Worm (Caenorhabditis elegans) whole organism, L1 larva: Measurements from ENCODE around the gene F44G4.5.

Source experiments
- C04F5.9 ChIP-seq: sonication (generic microtip); optimal IDR thresholded peaks from 2 replicates; lab custom pipeline; 2016; ENCODE audit warnings: missing genetic modification characterization, missing compliant biosample characterization
- C16A3.4 ChIP-seq: fragments of 150-350 bp; optimal IDR thresholded peaks from 2 replicates; lab custom pipeline; 2014; ENCODE audit warnings: missing biosample characterization, missing genetic modification characterization
- C34B4.2 ChIP-seq: sonication (generic microtip); optimal IDR thresholded peaks from 2 replicates; lab custom pipeline; 2017; ENCODE audit warnings: mild to moderate bottlenecking, missing genetic modification characterization, missing compliant biosample characterization
- Y116A8C.19 ChIP-seq: sonication (generic microtip); optimal IDR thresholded peaks from 2 replicates; lab custom pipeline; 2016; ENCODE audit warnings: missing compliant biosample characterization, missing genetic modification characterization, borderline replicate concordance
- aly-2 ChIP-seq: fragments of 150-350 bp; optimal IDR thresholded peaks from 2 replicates; lab custom pipeline; 2014; ENCODE audit warnings: missing biosample characterization, missing genetic modification characterization
- ama-1 ChIP-seq: fragments of 150-350 bp; optimal IDR thresholded peaks from 2 replicates; lab custom pipeline; 2014
- blmp-1 ChIP-seq: fragments of 150-350 bp; optimal IDR thresholded peaks from 2 replicates; lab custom pipeline; 2014; ENCODE audit warnings: missing biosample characterization, missing genetic modification characterization
- ceh-8 ChIP-seq: fragments of 200-800 bp; sonication (Bioruptor generic); optimal IDR thresholded peaks from 2 replicates; lab custom pipeline; 2018; ENCODE audit warnings: mild to moderate bottlenecking, missing genetic modification characterization, moderate library complexity, missing compliant biosample characterization
- ces-1 ChIP-seq: fragments of 150-350 bp; optimal IDR thresholded peaks from 2 replicates; lab custom pipeline; 2014; ENCODE audit warnings: missing biosample characterization, missing genetic modification reagents, missing genetic modification characterization
- dpl-1 ChIP-seq, 3 experiments: fragments of 150-350 bp in 2 of 3; sonication (generic microtip) in 1 of 3; optimal IDR thresholded peaks; 2 replicates each; lab custom pipeline; 2014 to 2017; ENCODE audit warnings: missing biosample characterization in 3 of 3, missing genetic modification characterization in 3 of 3, missing genetic modification reagents in 3 of 3
- dsc-1 ChIP-seq: sonication (generic microtip); optimal IDR thresholded peaks from 2 replicates; lab custom pipeline; 2016; ENCODE audit warnings: mild to moderate bottlenecking, missing genetic modification characterization, missing compliant biosample characterization
- efl-1 ChIP-seq, 4 experiments: fragments of 150-350 bp; optimal IDR thresholded peaks in 3 of 4; peaks in 1 of 4; 1 replicate in 1 of 4; 2 replicates in 3 of 4; lab custom pipeline; 2014; ENCODE audit warnings: missing biosample characterization in 2 of 4, missing genetic modification characterization in 2 of 4, missing genetic modification reagents in 2 of 4
- elt-2 ChIP-seq: sonication (generic microtip); optimal IDR thresholded peaks from 2 replicates; lab custom pipeline; 2016; ENCODE audit warnings: missing genetic modification characterization, mild to moderate bottlenecking, inconsistent platforms, missing compliant biosample characterization, missing genetic modification reagents
- elt-3 ChIP-seq, 6 experiments: fragments of 150-350 bp in 1 of 6; sonication (generic microtip); optimal IDR thresholded peaks; 2 replicates each; lab custom pipeline; 2017 to 2018; ENCODE audit warnings: missing biosample characterization in 6 of 6, missing genetic modification characterization in 6 of 6, inconsistent platforms in 1 of 6
- fkh-10 ChIP-seq: sonication (generic microtip); optimal IDR thresholded peaks from 2 replicates; lab custom pipeline; 2017; ENCODE audit warnings: missing biosample characterization, missing genetic modification reagents, missing genetic modification characterization
- grh-1 ChIP-seq: fragments of 200-800 bp; sonication (Bioruptor generic); IDR thresholded peaks from 2 replicates; pipeline ENCODE4 v1.3.6; 2022; ENCODE audit warnings: missing genetic modification reagents, missing genetic modification characterization, missing compliant biosample characterization
- hlh-17 ChIP-seq: fragments of 200-800 bp; sonication (Bioruptor generic); optimal IDR thresholded peaks from 2 replicates; lab custom pipeline; 2018; ENCODE audit warnings: missing genetic modification characterization, mild to moderate bottlenecking, missing compliant biosample characterization, moderate library complexity, borderline replicate concordance
- hlh-4 ChIP-seq: sonication (generic microtip); optimal IDR thresholded peaks from 2 replicates; lab custom pipeline; 2016; ENCODE audit warnings: mild to moderate bottlenecking, missing genetic modification characterization, missing compliant biosample characterization
- irx-1 ChIP-seq: sonication (generic microtip); optimal IDR thresholded peaks from 2 replicates; lab custom pipeline; 2016; ENCODE audit warnings: missing genetic modification characterization, missing compliant biosample characterization
- isw-1 ChIP-seq: fragments of 200-800 bp; sonication (Bioruptor generic); IDR thresholded peaks from 2 replicates; pipeline ENCODE4 v1.3.6; 2022; ENCODE audit warnings: missing genetic modification characterization, missing compliant biosample characterization
- jun-1 ChIP-seq: fragments of 150-350 bp; optimal IDR thresholded peaks from 2 replicates; lab custom pipeline; 2014; ENCODE audit warnings: missing biosample characterization, missing genetic modification reagents, missing genetic modification characterization
- lin-14 ChIP-seq: fragments of 200-800 bp; sonication (Bioruptor generic); optimal IDR thresholded peaks from 2 replicates; lab custom pipeline; 2018; ENCODE audit warnings: mild to moderate bottlenecking, missing genetic modification characterization, moderate library complexity, missing compliant biosample characterization
- lin-35 ChIP-seq, 2 experiments: fragments of 150-350 bp; optimal IDR thresholded peaks; 2 replicates each; lab custom pipeline; 2014; ENCODE audit warnings: missing biosample characterization in 2 of 2, missing genetic modification characterization in 2 of 2, missing genetic modification reagents in 2 of 2
- lin-39 ChIP-seq: fragments of 150-350 bp; optimal IDR thresholded peaks from 2 replicates; lab custom pipeline; 2014; ENCODE audit warnings: missing biosample characterization, missing genetic modification reagents, missing genetic modification characterization
- lsy-2 ChIP-seq, 2 experiments: fragments of 150-350 bp; optimal IDR thresholded peaks; 2 replicates each; lab custom pipeline; 2014; ENCODE audit warnings: missing biosample characterization in 2 of 2, missing genetic modification characterization in 2 of 2
- mep-1 ChIP-seq: fragments of 150-350 bp; optimal IDR thresholded peaks from 2 replicates; lab custom pipeline; 2014; ENCODE audit warnings: missing biosample characterization, missing genetic modification characterization
- nhr-11 ChIP-seq: fragments of 150-350 bp; optimal IDR thresholded peaks from 2 replicates; lab custom pipeline; 2014; ENCODE audit warnings: missing biosample characterization, missing genetic modification characterization
- nhr-12 ChIP-seq: sonication (generic microtip); optimal IDR thresholded peaks from 2 replicates; lab custom pipeline; 2017; ENCODE audit warnings: missing biosample characterization, missing genetic modification characterization
- nhr-20 ChIP-seq: sonication (generic microtip); optimal IDR thresholded peaks from 2 replicates; lab custom pipeline; 2016; ENCODE audit warnings: mild to moderate bottlenecking, missing genetic modification characterization, missing compliant biosample characterization
- nhr-237 ChIP-seq: fragments of 150-350 bp; optimal IDR thresholded peaks from 2 replicates; lab custom pipeline; 2014; ENCODE audit warnings: missing biosample characterization, missing genetic modification characterization
- nhr-71 ChIP-seq: sonication (generic microtip); optimal IDR thresholded peaks from 2 replicates; lab custom pipeline; 2016; ENCODE audit warnings: mild to moderate bottlenecking, missing genetic modification characterization, moderate library complexity, missing compliant biosample characterization
- nhr-76 ChIP-seq: sonication (generic microtip); optimal IDR thresholded peaks from 2 replicates; lab custom pipeline; 2017; ENCODE audit warnings: missing biosample characterization, missing genetic modification characterization
- nhr-77 ChIP-seq: fragments of 150-350 bp; optimal IDR thresholded peaks from 2 replicates; lab custom pipeline; 2014; ENCODE audit warnings: missing biosample characterization, missing genetic modification characterization
- nhr-90 ChIP-seq: sonication (generic microtip); optimal IDR thresholded peaks from 2 replicates; lab custom pipeline; 2016; ENCODE audit warnings: mild to moderate bottlenecking, missing genetic modification characterization, missing compliant biosample characterization; ENCODE audit not compliant: poor library complexity
- pag-3 ChIP-seq: sonication (generic microtip); optimal IDR thresholded peaks from 2 replicates; lab custom pipeline; 2017; ENCODE audit warnings: missing genetic modification characterization, mild to moderate bottlenecking, missing compliant biosample characterization, antibody characterized with exemption, borderline replicate concordance; ENCODE audit not compliant: insufficient read depth
- pqm-1 ChIP-seq: sonication (generic microtip); optimal IDR thresholded peaks from 3 replicates; lab custom pipeline; 2017; ENCODE audit warnings: missing biosample characterization, missing genetic modification characterization
- rnt-1 ChIP-seq: sonication (generic microtip); optimal IDR thresholded peaks from 2 replicates; lab custom pipeline; 2016; ENCODE audit warnings: mild to moderate bottlenecking, missing genetic modification characterization, moderate library complexity, missing compliant biosample characterization
- skn-1 ChIP-seq: fragments of 150-350 bp; optimal IDR thresholded peaks from 2 replicates; lab custom pipeline; 2014; ENCODE audit warnings: missing biosample characterization, missing genetic modification characterization
- snpc-4 ChIP-seq: fragments of 150-350 bp; optimal IDR thresholded peaks from 2 replicates; lab custom pipeline; 2014; ENCODE audit warnings: missing biosample characterization, missing genetic modification characterization
- swsn-7 ChIP-seq: sonication (generic microtip); optimal IDR thresholded peaks from 2 replicates; lab custom pipeline; 2016; ENCODE audit warnings: missing genetic modification characterization, missing compliant biosample characterization
- tbx-2 ChIP-seq: sonication (generic microtip); optimal IDR thresholded peaks from 2 replicates; lab custom pipeline; 2016; ENCODE audit warnings: missing genetic modification characterization, missing compliant biosample characterization
- unc-130 ChIP-seq: fragments of 150-350 bp; optimal IDR thresholded peaks from 2 replicates; lab custom pipeline; 2017; ENCODE audit warnings: missing biosample characterization, missing genetic modification characterization, inconsistent platforms
- unc-86 ChIP-seq: sonication (generic microtip); optimal IDR thresholded peaks from 2 replicates; lab custom pipeline; 2016; ENCODE audit warnings: missing genetic modification characterization, missing compliant biosample characterization
- vab-15 ChIP-seq: sonication (generic microtip); optimal IDR thresholded peaks from 2 replicates; lab custom pipeline; 2017; ENCODE audit warnings: missing genotype, mild to moderate bottlenecking, missing genetic modification characterization, missing compliant biosample characterization
- zip-4 ChIP-seq: fragments of 200-800 bp; sonication (Bioruptor generic); optimal IDR thresholded peaks from 2 replicates; lab custom pipeline; 2018; ENCODE audit warnings: mild to moderate bottlenecking, missing genetic modification characterization, moderate library complexity, missing compliant biosample characterization
- ztf-11 ChIP-seq, 2 experiments: sonication (generic microtip); optimal IDR thresholded peaks; 2 replicates each; lab custom pipeline; 2016 to 2017; ENCODE audit warnings: missing genetic modification characterization in 2 of 2, missing biosample characterization in 1 of 2, missing compliant biosample characterization in 1 of 2

F44G4.5 gene

ce11 chrII:8973516-8974043 lies 26.7 kb downstream of the F44G4.5 start, which contains the start of gene tomm-40:
Gene tomm-40, minus strand, starts transcription at chrII:8973566.
- TF ChIP-seq nhr-76 (tag; lab: Kevin White, UChicago), result no peak
- TF ChIP-seq blmp-1, result peak; percentile 12
- TF ChIP-seq nhr-71, result peak; percentile 31
- peak; percentile 13 for TF ChIP-seq swsn-7 (tag; lab: Kevin White, UChicago)
- no peak for TF ChIP-seq ces-1 (GFP tag; lab: Kevin White, UChicago)
- no peak for TF ChIP-seq vab-15 (tag; lab: Kevin White, UChicago)
- TF ChIP-seq skn-1 (tag; lab: Kevin White, UChicago), result peak; percentile 5
- no peak for TF ChIP-seq nhr-12 (tag; lab: Kevin White, UChicago)
- peak; percentile 27 to 59 (median 48) for TF ChIP-seq dpl-1 (GFP tag; optimal IDR thresholded peaks at IDR 0.05; lab: Kevin White, UChicago)
- TF ChIP-seq efl-1 (optimal IDR thresholded peaks at IDR 0.05; lab: Kevin White, UChicago), result peak; percentile 49 to 51
- peak; percentile 55 to 93 for TF ChIP-seq efl-1 (GFP tag; optimal IDR thresholded peaks at IDR 0.05 in 1 of 2; lab: Kevin White, UChicago)
- peak; percentile 40 for TF ChIP-seq mep-1 (tag; lab: Kevin White, UChicago)
- peak; percentile 34 to 51 for TF ChIP-seq lsy-2 (tag; optimal IDR thresholded peaks at IDR 0.05; lab: Kevin White, UChicago)
- TF ChIP-seq nhr-20 (tag; lab: Kevin White, UChicago), result peak; percentile 3
- TF ChIP-seq lin-35 (GFP tag; optimal IDR thresholded peaks at IDR 0.05; lab: Kevin White, UChicago), result peak in 1 of 2 experiments; percentile 55

ce11 chrII:8969251-8970183 lies 30.7 kb downstream of the F44G4.5 start, which contains the start of the genes szy-20 and C18E9.5:
Gene szy-20, minus strand, starts transcription at chrII:8969333.
Gene C18E9.5, plus strand, starts transcription at chrII:8969980.
- peak; percentile 54 for TF ChIP-seq nhr-77 (tag; lab: Kevin White, UChicago)
- TF ChIP-seq dpl-1 (GFP tag; optimal IDR thresholded peaks at IDR 0.05; lab: Kevin White, UChicago), result peak; percentile 97 to 98 (median 98)
- TF ChIP-seq snpc-4, result peak; percentile 78
- TF ChIP-seq pqm-1 (tag; lab: Kevin White, UChicago), result no peak
- TF ChIP-seq rnt-1, result peak; percentile 91
- peak; percentile 72 for TF ChIP-seq aly-2 (tag; lab: Kevin White, UChicago)
- TF ChIP-seq C34B4.2 (tag; lab: Kevin White, UChicago), result no peak
- peak; percentile 90 for TF ChIP-seq lin-14 (GFP tag; lab: Kevin White, UChicago)
- TF ChIP-seq tbx-2, result peak; percentile 89
- peak; percentile 87 for TF ChIP-seq isw-1 (GFP tag; lab: Robert Waterston, UW)
- peak; percentile 80 for TF ChIP-seq nhr-90 (tag; lab: Kevin White, UChicago)
- peak in 1 of 2 experiments; percentile 68 for TF ChIP-seq ztf-11 (tag; optimal IDR thresholded peaks at IDR 0.05; lab: Kevin White, UChicago)
- peak; percentile 17 for TF ChIP-seq unc-130 (tag; lab: Kevin White, UChicago)
- TF ChIP-seq ama-1 (lab: Kevin White, UChicago), result no peak
- TF ChIP-seq zip-4, result peak; percentile 54
- TF ChIP-seq grh-1 (GFP tag; lab: Robert Waterston, UW), result peak; percentile 63
- peak; percentile 75 for TF ChIP-seq C04F5.9 (tag; lab: Kevin White, UChicago)
- no peak for TF ChIP-seq vab-15 (tag; lab: Kevin White, UChicago)
- TF ChIP-seq C16A3.4 (tag; lab: Kevin White, UChicago), result peak; percentile 73
- TF ChIP-seq ces-1 (GFP tag; lab: Kevin White, UChicago), result no peak
- peak; percentile 58 for TF ChIP-seq elt-2 (tag; lab: Kevin White, UChicago)
- peak; percentile 92 for TF ChIP-seq dsc-1 (tag; lab: Kevin White, UChicago)
- TF ChIP-seq lin-39 (tag; lab: Kevin White, UChicago), result peak; percentile 90
- TF ChIP-seq fkh-10 (GFP tag; lab: Kevin White, UChicago), result peak; percentile 46
- TF ChIP-seq hlh-17, result no peak
- TF ChIP-seq lsy-2 (tag; optimal IDR thresholded peaks at IDR 0.05; lab: Kevin White, UChicago), result peak; percentile 91
- TF ChIP-seq nhr-76 (tag; lab: Kevin White, UChicago), result no peak
- TF ChIP-seq jun-1 (tag; lab: Kevin White, UChicago), result peak; percentile 84
- TF ChIP-seq nhr-11 (tag; lab: Kevin White, UChicago), result peak; percentile 61
- TF ChIP-seq nhr-237 (tag; lab: Kevin White, UChicago), result peak; percentile 16
- peak; percentile 72 for TF ChIP-seq ceh-8 (GFP tag; lab: Kevin White, UChicago)
- TF ChIP-seq pag-3 (tag; lab: Kevin White, UChicago), result no peak
- TF ChIP-seq elt-3 (tag; optimal IDR thresholded peaks at IDR 0.05; lab: Kevin White, UChicago), result peak in 2 of 6 experiments; percentile 2 to 46
- no peak for TF ChIP-seq Y116A8C.19 (tag; lab: Kevin White, UChicago)
- TF ChIP-seq irx-1 (tag; lab: Kevin White, UChicago), result peak; percentile 83
- no peak for TF ChIP-seq hlh-4 (tag; lab: Kevin White, UChicago)
- peak; percentile 87 for TF ChIP-seq unc-86 (tag; lab: Kevin White, UChicago)
